Fruit fly (Drosophila melanogaster): ENCODE results near the gene CG31800.

CG31800 gene

DNA sequence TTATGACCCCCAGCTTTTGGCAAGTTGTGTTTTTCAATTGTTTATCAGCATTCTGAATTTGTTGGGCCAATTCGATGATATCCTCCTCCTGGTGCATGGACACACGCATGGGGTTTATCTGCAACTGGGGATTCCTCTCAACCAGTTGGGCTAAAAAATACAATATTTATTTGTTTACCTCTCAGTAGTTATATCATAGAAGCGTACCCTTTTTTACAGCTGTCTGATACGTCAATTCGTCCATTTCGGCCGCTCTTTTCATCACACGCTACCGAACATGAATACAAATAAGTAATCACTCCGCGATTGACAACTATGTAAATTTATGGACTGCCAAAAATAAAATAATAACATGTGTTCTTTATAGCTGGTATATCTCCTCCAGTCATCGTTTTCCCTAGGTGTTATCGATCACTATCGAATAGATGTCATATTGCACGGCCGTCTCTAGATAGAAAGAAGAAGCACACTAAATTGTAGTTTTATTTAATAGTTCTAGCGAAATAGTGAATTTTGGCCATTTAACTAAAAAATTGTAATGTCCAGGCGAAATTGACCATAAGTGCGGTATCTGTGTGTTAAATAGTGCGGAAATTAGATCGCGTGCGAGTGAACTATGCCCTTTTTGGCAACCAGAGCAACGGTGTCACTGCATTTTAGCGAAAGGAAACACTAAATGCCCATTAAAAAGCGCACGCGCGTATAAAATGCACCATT, at the start of gene CG31800, which contains the start of gene mib2:
CG31800 (minus strand) TSS at position 364 of the 717 bp plus-strand sequence.
mib2 (plus strand) TSS at position 232 of the 717 bp plus-strand sequence.
- no peak for TF ChIP-seq h (optimal IDR thresholded peaks at IDR 0.05)
- TF ChIP-seq Sin3A (optimal IDR thresholded peaks at IDR 0.05), result no peak
- no peak for TF ChIP-seq Myc (optimal IDR thresholded peaks at IDR 0.05)
- TF ChIP-seq psq (optimal IDR thresholded peaks at IDR 0.05), result no peak
- no peak for TF ChIP-seq ttk (optimal IDR thresholded peaks at IDR 0.05)
- no peak for TF ChIP-seq insv (optimal IDR thresholded peaks at IDR 0.05)

DNA sequence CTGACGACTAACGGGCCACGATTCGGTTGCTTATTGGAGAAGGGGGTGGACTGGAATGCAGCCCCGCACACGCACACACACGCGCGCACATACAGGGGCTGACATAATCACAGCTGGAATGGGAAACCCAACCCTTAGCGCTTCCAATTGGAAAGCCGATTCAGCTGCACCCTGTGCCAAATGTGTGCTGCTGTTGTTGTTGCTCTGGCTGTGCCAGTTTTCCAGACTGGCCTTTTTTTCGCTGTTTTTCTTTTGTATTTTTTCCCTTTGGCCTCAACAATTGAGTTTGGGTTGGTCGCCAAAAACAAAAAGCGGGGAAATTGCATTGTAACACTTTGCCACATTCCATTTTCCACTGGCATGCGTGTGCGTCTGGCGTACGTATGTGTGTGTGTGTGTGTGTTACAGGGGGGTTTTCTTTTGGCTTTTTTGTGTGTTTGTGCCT, 49.0 kb upstream of the CG31800 start:
- no peak for TF ChIP-seq Sin3A (optimal IDR thresholded peaks at IDR 0.05)
- no peak for TF ChIP-seq ttk (optimal IDR thresholded peaks at IDR 0.05)
- no peak for TF ChIP-seq Myc (optimal IDR thresholded peaks at IDR 0.05)
- TF ChIP-seq psq (optimal IDR thresholded peaks at IDR 0.05), result no peak
- TF ChIP-seq insv (optimal IDR thresholded peaks at IDR 0.05), result no peak
- no peak for TF ChIP-seq h (optimal IDR thresholded peaks at IDR 0.05)

DNA sequence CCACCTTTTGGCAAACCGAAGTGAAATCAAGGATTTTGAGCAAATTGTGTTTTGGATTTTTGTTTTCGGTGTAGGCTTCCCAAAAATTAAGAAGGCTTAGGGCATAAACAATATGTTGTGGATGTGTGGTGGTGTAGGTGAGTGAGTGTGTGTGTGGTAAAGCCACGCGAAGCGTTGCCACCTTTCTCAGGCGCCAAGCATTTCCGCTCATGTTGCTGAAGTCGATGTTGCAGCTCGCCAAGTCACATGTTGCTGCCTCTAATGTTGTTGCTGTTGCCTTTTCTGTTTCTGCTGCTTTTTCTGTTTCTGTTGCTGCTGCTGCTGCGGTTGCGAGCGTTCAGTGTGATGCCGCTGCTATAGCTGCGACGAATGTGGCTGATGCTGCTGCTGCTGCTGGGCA, 45.4 kb upstream of the CG31800 start:
- TF ChIP-seq Sin3A (optimal IDR thresholded peaks at IDR 0.05) (no peak), ttk (optimal IDR thresholded peaks at IDR 0.05) (no peak), insv (optimal IDR thresholded peaks at IDR 0.05) (no peak), psq (optimal IDR thresholded peaks at IDR 0.05) (no peak), h (optimal IDR thresholded peaks at IDR 0.05) (no peak), Myc (optimal IDR thresholded peaks at IDR 0.05) (no peak)

DNA sequence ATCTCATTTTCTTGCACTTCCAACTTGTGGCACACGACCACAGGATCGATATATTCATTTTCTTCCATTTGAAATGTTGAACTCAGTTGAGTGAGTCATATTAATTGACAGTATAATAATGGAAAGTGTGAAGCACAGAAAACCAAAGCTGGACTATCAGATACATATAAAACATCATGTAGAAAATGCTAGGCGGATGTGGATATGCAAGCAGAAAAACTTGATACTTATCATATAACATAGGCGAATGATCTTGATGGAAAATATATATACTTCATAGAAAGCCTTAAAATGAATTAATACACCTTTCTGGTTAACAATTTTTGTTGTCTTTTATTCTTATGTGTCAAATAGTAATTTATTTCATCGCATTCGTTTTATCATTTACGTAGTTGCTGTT, 44.6 kb upstream of the CG31800 start, which contains the start of gene CG10700:
CG10700 (minus strand) TSS at position 101 of the 400 bp plus-strand sequence.
- no peak for TF ChIP-seq ttk (optimal IDR thresholded peaks at IDR 0.05)
- no peak for TF ChIP-seq Myc (optimal IDR thresholded peaks at IDR 0.05)
- no peak for TF ChIP-seq Sin3A (optimal IDR thresholded peaks at IDR 0.05)
- TF ChIP-seq h (optimal IDR thresholded peaks at IDR 0.05), result no peak

DNA sequence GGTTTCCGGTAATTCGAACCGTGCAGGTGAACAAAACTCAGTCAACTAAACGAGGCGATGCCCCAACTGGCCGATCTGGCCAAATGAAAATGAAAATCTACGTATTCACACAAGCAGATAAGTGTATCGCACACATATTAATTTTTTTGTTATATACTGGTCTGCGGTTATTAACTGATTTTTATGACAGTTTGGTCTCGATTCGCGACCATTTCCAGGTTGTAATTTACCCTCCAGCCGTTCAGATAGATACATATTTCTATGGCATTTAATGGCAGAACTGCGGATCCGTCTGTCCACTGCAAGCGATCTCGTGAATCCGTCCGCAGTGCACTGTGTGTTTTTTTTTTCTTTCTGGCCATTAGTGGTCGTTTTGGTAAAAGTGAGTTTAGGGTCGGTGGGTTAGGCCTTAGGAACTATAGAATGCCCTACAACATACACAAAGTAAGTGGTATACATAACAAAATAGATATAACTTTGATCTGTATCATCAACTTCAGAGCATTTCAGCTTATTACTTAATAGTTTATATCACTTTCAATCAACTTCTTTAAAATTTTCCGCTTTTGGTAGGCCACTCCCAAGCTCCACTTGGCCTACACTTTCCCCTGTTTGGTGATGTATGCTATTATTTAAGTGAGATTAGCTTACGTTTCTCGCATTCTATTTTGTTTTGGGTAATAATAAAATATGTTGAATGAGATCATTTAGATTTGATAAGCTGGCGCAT, 39.9 kb upstream of the CG31800 start, which contains the start of gene CG17572:
CG17572 (minus strand) TSS at position 51 of the 730 bp plus-strand sequence.
- TF ChIP-seq Myc (optimal IDR thresholded peaks at IDR 0.05), result no peak
- TF ChIP-seq psq (optimal IDR thresholded peaks at IDR 0.05), result no peak
- no peak for TF ChIP-seq Sin3A (optimal IDR thresholded peaks at IDR 0.05)
- no peak for TF ChIP-seq insv (optimal IDR thresholded peaks at IDR 0.05)
- no peak for TF ChIP-seq h (optimal IDR thresholded peaks at IDR 0.05)
- TF ChIP-seq ttk (optimal IDR thresholded peaks at IDR 0.05), result no peak

DNA sequence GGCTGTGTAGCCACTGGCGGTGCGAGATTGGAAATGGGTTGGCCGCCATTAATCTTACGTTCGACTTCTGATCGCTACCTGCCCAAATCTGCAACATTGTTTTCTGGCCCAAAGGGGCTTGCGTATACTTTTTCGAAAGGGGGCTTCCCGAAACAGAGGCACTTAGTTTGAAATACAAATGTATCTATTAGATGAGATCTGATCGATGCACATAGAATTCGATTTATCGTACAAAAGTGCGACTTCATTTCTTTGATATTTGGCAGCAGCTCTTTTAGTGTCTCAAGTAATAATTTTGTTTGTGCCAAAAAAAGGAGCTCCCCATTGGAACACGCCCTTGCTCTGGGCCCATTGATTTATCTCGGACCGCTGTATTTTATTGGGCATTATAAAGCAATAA, 37.3 kb upstream of the CG31800 start:
- TF ChIP-seq h (optimal IDR thresholded peaks at IDR 0.05) (no peak), Sin3A (optimal IDR thresholded peaks at IDR 0.05) (no peak), Myc (optimal IDR thresholded peaks at IDR 0.05) (no peak), ttk (optimal IDR thresholded peaks at IDR 0.05) (no peak), insv (optimal IDR thresholded peaks at IDR 0.05) (no peak)

DNA sequence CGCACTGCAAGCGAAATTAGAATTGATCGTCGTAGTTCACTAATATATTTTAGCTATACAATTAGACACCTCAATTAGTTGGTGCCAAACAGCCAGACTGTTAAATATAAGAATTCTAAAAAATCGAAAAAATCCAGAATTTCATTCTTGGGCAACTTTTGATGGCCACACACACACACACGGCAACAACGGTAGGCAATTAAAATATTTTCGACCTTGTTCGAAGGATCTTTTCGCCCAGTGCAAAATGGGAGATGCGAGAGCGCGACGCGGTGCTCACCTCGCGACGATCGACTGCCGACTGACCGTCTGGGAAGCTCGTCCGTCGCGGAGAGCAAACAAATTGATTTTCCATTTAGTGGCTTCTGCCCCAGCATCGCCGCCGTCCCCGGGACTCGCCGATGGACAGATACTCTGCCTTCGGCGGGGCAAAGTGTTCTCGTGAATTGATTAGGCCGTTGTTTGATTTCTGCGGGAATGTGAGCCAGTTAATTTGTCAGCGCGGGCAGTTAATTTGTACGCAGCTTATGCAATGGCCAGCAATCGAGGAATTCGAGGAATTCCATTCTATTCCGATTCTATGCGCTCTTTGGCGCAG, 35.3 kb upstream of the CG31800 start, which contains the start of gene CG10702:
CG10702 (minus strand) TSS at position 304 of the 598 bp plus-strand sequence.
- TF ChIP-seq insv (optimal IDR thresholded peaks at IDR 0.05) (no peak), ttk (optimal IDR thresholded peaks at IDR 0.05) (no peak), Sin3A (optimal IDR thresholded peaks at IDR 0.05) (no peak), psq (optimal IDR thresholded peaks at IDR 0.05) (no peak), Myc (optimal IDR thresholded peaks at IDR 0.05) (no peak), h (optimal IDR thresholded peaks at IDR 0.05) (no peak)

DNA sequence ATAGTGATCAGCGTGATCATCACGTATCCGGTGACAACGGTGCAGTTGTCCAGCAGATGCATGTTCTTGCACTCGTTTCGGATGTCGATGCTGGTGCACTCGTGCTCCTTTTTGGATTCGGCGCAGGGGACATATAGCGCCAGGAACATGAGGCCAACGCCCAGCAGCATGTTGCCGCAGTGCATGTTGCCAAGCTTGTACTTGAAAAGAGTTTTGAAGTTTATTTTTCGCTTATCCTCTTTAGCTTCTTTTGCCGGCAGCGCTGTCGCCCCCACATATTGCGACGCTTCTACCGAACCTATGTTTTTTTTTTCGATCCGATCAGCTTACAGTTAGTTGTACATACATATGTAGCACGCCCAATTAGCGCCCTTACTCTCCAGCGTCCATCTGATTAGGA, 34.0 kb upstream of the CG31800 start:
- TF ChIP-seq ttk (optimal IDR thresholded peaks at IDR 0.05), result no peak

DNA sequence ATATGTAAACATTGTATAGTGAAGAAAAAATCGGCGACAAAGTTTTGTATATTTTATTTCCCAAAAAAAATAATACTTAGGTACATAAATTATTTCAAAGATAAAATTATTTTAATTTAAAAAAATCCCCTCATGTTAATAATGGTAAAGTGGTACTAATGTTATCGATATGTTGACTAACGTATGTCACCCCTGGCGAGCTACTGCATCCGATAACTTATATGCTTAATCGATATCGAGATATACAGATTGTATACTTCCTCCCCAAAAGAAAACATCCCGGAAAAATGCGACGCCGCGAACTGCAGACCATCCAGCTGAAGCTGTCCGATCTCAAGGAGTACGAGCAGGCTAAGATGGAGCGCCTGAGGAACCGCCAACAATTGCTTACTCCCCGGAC, 30.3 kb upstream of the CG31800 start, which contains the start of gene CG17343:
CG17343 (plus strand) TSS at position 224 of the 400 bp plus-strand sequence.
- TF ChIP-seq ttk (optimal IDR thresholded peaks at IDR 0.05) (no peak), h (optimal IDR thresholded peaks at IDR 0.05) (no peak), Sin3A (optimal IDR thresholded peaks at IDR 0.05) (no peak), psq (optimal IDR thresholded peaks at IDR 0.05) (no peak), Myc (optimal IDR thresholded peaks at IDR 0.05) (no peak), insv (optimal IDR thresholded peaks at IDR 0.05) (no peak)

DNA sequence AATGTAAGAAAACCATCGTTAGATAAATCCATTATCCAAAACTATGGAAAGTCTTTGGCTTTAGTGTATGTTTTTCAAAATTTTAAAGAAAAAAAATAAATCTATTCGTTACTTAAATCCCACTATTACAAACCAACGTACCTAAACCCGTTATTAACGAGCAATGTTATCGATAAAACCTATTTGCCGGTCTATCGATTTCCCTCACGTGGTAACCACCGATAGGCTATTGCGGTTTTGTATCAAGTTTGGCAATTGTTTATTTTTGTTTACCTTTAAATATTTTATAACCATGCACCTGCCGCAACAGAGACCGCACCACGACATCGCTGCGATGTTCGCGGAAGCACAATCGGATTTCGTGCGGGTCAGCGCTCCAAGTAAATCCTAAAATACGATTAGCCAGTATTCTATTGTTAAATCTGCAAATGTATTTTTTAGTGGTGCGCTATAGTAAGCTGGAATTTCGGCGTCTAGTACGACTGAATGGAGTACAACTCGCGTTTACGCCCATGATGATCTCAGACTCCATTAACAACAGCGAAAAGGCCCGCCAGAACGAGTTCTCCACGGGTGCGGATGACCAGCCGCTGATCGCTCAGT, 28.8 kb upstream of the CG31800 start, which contains the start of gene Dus4:
Dus4 (plus strand) TSS at position 206 of the 603 bp plus-strand sequence.
- TF ChIP-seq h (optimal IDR thresholded peaks at IDR 0.05), result no peak
- no peak for TF ChIP-seq Myc (optimal IDR thresholded peaks at IDR 0.05)
- TF ChIP-seq Sin3A (optimal IDR thresholded peaks at IDR 0.05), result no peak
- no peak for TF ChIP-seq ttk (optimal IDR thresholded peaks at IDR 0.05)
- no peak for TF ChIP-seq psq (optimal IDR thresholded peaks at IDR 0.05)
- TF ChIP-seq insv (optimal IDR thresholded peaks at IDR 0.05), result no peak

DNA sequence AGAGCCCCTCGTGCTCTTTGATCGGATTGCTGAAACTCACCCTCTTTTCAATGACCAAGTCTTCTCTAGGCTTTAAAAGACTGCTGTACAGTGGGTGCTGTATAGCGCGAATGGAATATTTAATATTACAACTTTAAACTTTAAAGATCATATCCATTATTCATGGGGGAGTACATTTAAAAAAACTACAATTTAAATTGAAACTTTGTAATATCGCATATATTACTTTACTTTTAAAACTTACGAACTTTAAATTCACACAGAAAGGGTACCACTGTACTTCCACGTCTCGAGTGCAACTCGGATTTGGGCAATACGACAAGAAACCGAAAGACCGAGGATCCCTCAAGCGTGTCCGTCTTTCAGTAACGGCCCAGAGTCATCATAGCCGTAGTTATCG, 24.5 kb upstream of the CG31800 start, which contains the start of gene Phlpp:
Phlpp (plus strand) TSS at position 214 of the 400 bp plus-strand sequence.
- no peak for TF ChIP-seq h (optimal IDR thresholded peaks at IDR 0.05)
- TF ChIP-seq insv (optimal IDR thresholded peaks at IDR 0.05), result no peak
- no peak for TF ChIP-seq psq (optimal IDR thresholded peaks at IDR 0.05)
- no peak for TF ChIP-seq Myc (optimal IDR thresholded peaks at IDR 0.05)
- TF ChIP-seq ttk (optimal IDR thresholded peaks at IDR 0.05), result no peak
- TF ChIP-seq Sin3A (optimal IDR thresholded peaks at IDR 0.05), result no peak
